Fruit fly (Drosophila melanogaster) whole organism, embryonic: ENCODE measurements around the gene CG13081.
A peak's percentile ranks its signal among the peaks of the same experiment; 100 is the strongest.

Experiments
- Blimp-1 ChIP-seq: fragments of 200-800 bp; sonication (Bioruptor generic); optimal IDR thresholded peaks from 3 replicates; lab custom pipeline; 2018; ENCODE audit warnings: missing biosample characterization, missing genetic modification characterization, mild to moderate bottlenecking, moderate library complexity, missing genetic modification reagents
- CG10209 ChIP-seq: fragments of 200-800 bp; sonication (Bioruptor generic); optimal IDR thresholded peaks from 3 replicates; lab custom pipeline; 2017; ENCODE audit warnings: missing biosample characterization, mild to moderate bottlenecking, missing genetic modification characterization, missing genetic modification reagents
- CG11085 ChIP-seq: fragments of 200-800 bp; sonication (Bioruptor generic); IDR thresholded peaks from 2 replicates; pipeline ENCODE4 v1.3.6; 2022; ENCODE audit warnings: missing biosample characterization, missing genetic modification characterization
- CG12769 ChIP-seq: fragments of 200-800 bp; sonication (Bioruptor generic); optimal IDR thresholded peaks from 2 replicates; lab custom pipeline; 2019; ENCODE audit warnings: missing biosample characterization, mild to moderate bottlenecking, missing genetic modification characterization, moderate library complexity
- CG13624 ChIP-seq: fragments of 200-800 bp; sonication (Bioruptor generic); optimal IDR thresholded peaks from 2 replicates; lab custom pipeline; 2016; ENCODE audit warnings: missing biosample characterization, missing genetic modification characterization
- CG17912 ChIP-seq: fragments of 200-800 bp; sonication (Bioruptor generic); optimal IDR thresholded peaks from 2 replicates; lab custom pipeline; 2018; ENCODE audit warnings: missing biosample characterization, mild to moderate bottlenecking, missing genetic modification characterization
- CG18764 ChIP-seq: fragments of 200-800 bp; sonication (Bioruptor generic); optimal IDR thresholded peaks from 3 replicates; lab custom pipeline; 2016; ENCODE audit warnings: missing biosample characterization, missing genetic modification characterization
- CG2199 ChIP-seq: fragments of 200-800 bp; sonication (Bioruptor generic); IDR thresholded peaks from 3 replicates; pipeline ENCODE4 v1.3.6; 2022; ENCODE audit warnings: missing biosample characterization, missing genetic modification characterization
- CG2889 ChIP-seq: fragments of 200-800 bp; sonication (Bioruptor generic); IDR thresholded peaks from 3 replicates; pipeline ENCODE4 v1.3.6; 2022; ENCODE audit warnings: missing biosample characterization, missing genetic modification characterization
- CG6272 ChIP-seq: fragments of 200-800 bp; sonication (Bioruptor generic); IDR thresholded peaks from 2 replicates; pipeline ENCODE4 v1.3.6; 2022; ENCODE audit warnings: missing biosample characterization, missing genetic modification characterization
- CG6854 ChIP-seq: fragments of 200-800 bp; sonication (Bioruptor generic); optimal IDR thresholded peaks from 3 replicates; lab custom pipeline; 2017; ENCODE audit warnings: missing biosample characterization, mild to moderate bottlenecking, missing genetic modification characterization
- CG7372 ChIP-seq: fragments of 200-800 bp; sonication (Bioruptor generic); IDR thresholded peaks from 2 replicates; pipeline ENCODE4 v1.3.6; 2022; ENCODE audit warnings: missing biosample characterization, missing genetic modification characterization
- CG7745 ChIP-seq: fragments of 200-800 bp; sonication (Bioruptor generic); optimal IDR thresholded peaks from 2 replicates; lab custom pipeline; 2018; ENCODE audit warnings: missing biosample characterization, mild to moderate bottlenecking, missing genetic modification characterization, moderate library complexity
- CG9437 ChIP-seq: fragments of 200-800 bp; sonication (Bioruptor generic); optimal IDR thresholded peaks from 2 replicates; lab custom pipeline; 2018; ENCODE audit warnings: missing biosample characterization, mild to moderate bottlenecking, missing genetic modification characterization
- CrebB ChIP-seq: fragments of 200-800 bp; sonication (Bioruptor generic); optimal IDR thresholded peaks from 3 replicates; lab custom pipeline; 2018; ENCODE audit warnings: missing biosample characterization, mild to moderate bottlenecking, missing genetic modification characterization
- D ChIP-seq, 2 experiments: fragments of 200-800 bp in 1 of 2; fragments of >200 bp in 1 of 2; sonication (Bioruptor generic) in 1 of 2; optimal IDR thresholded peaks; 2 replicates in 1 of 2; 3 replicates in 1 of 2; lab custom pipeline; 2017; ENCODE audit warnings: mild to moderate bottlenecking in 1 of 2, missing biosample characterization in 1 of 2, missing genetic modification characterization in 1 of 2, missing genetic modification reagents in 1 of 2
- Dad ChIP-seq: fragments of 200-800 bp; sonication (Bioruptor generic); optimal IDR thresholded peaks from 3 replicates; lab custom pipeline; 2016; ENCODE audit warnings: missing biosample characterization, missing genetic modification characterization
- Doc3 ChIP-seq: fragments of 200-800 bp; sonication (Bioruptor generic); IDR thresholded peaks from 3 replicates; pipeline ENCODE4 v1.3.6; 2022; ENCODE audit warnings: missing biosample characterization, missing genetic modification characterization; ENCODE audit not compliant: partially characterized antibody
- Elba2 ChIP-seq: fragments of 200-800 bp; sonication (Bioruptor generic); optimal IDR thresholded peaks from 3 replicates; lab custom pipeline; 2016; ENCODE audit warnings: missing biosample characterization, missing genetic modification characterization
- Lhr ChIP-seq: fragments of 200-800 bp; sonication (Bioruptor generic); optimal IDR thresholded peaks from 3 replicates; lab custom pipeline; 2017; ENCODE audit warnings: mild to moderate bottlenecking, missing biosample characterization, missing genetic modification reagents, missing genetic modification characterization
- Med ChIP-seq: fragments of 200-800 bp; sonication (Bioruptor generic); peaks from one replicate; lab custom pipeline; 2016; ENCODE audit warnings: missing biosample characterization, missing genetic modification characterization, mild to moderate bottlenecking, inconsistent platforms, moderate library complexity
- Mes4 ChIP-seq: fragments of 200-800 bp; sonication (Bioruptor generic); optimal IDR thresholded peaks from 2 replicates; lab custom pipeline; 2016; ENCODE audit warnings: missing biosample characterization, missing genetic modification characterization
- NC2α ChIP-seq: fragments of 200-800 bp; sonication (Bioruptor generic); optimal IDR thresholded peaks from 2 replicates; lab custom pipeline; 2016; ENCODE audit warnings: missing biosample characterization, missing genetic modification characterization
- NC2β ChIP-seq: fragments of 200-800 bp; sonication (Bioruptor generic); optimal IDR thresholded peaks from 2 replicates; lab custom pipeline; 2016; ENCODE audit warnings: missing biosample characterization, missing genetic modification characterization
- Oli ChIP-seq: fragments of 200-800 bp; sonication (Bioruptor generic); optimal IDR thresholded peaks from 2 replicates; lab custom pipeline; 2018; ENCODE audit warnings: missing biosample characterization, mild to moderate bottlenecking, missing genetic modification characterization, moderate library complexity
- Poxn ChIP-seq: fragments of 200-800 bp; sonication (Bioruptor generic); IDR thresholded peaks from 2 replicates; pipeline ENCODE4 v1.3.6; 2022; ENCODE audit warnings: missing biosample characterization, missing genetic modification characterization
- Tbp ChIP-seq: fragments of >200 bp; optimal IDR thresholded peaks from 2 replicates; lab custom pipeline; 2018; ENCODE audit warnings: missing biosample characterization, missing genetic modification characterization
- ap ChIP-seq: fragments of 200-800 bp; sonication (Bioruptor generic); IDR thresholded peaks from 2 replicates; pipeline ENCODE4 v1.3.6; 2022; ENCODE audit warnings: missing biosample characterization, missing genetic modification characterization
- bab2 ChIP-seq: fragments of 200-800 bp; sonication (Bioruptor generic); optimal IDR thresholded peaks from 2 replicates; lab custom pipeline; 2016; ENCODE audit warnings: missing biosample characterization, missing genetic modification characterization
- bowl ChIP-seq: fragments of 200-800 bp; sonication (Bioruptor generic); IDR thresholded peaks from 2 replicates; pipeline ENCODE4 v1.3.6; 2022; ENCODE audit warnings: missing biosample characterization, missing genetic modification characterization
- dmrt11E ChIP-seq: fragments of 200-800 bp; sonication (Bioruptor generic); optimal IDR thresholded peaks from 3 replicates; lab custom pipeline; 2018; ENCODE audit warnings: missing biosample characterization, mild to moderate bottlenecking, missing genetic modification characterization, moderate library complexity
- dpn ChIP-seq, 2 experiments: fragments of 200-800 bp; sonication (Bioruptor generic); optimal IDR thresholded peaks; 3 replicates each; lab custom pipeline; 2016; ENCODE audit warnings: missing biosample characterization in 2 of 2, missing genetic modification characterization in 2 of 2
- en ChIP-seq: fragments of 200-800 bp; sonication (Bioruptor generic); optimal IDR thresholded peaks from 2 replicates; lab custom pipeline; 2016; ENCODE audit warnings: missing biosample characterization, missing genetic modification characterization
- ftz-f1 ChIP-seq: fragments of 200-800 bp; sonication (Bioruptor generic); optimal IDR thresholded peaks from 2 replicates; lab custom pipeline; 2016; ENCODE audit warnings: missing biosample characterization, missing genetic modification characterization
- gro ChIP-seq: fragments of 200-800 bp; sonication (Bioruptor generic); optimal IDR thresholded peaks from 2 replicates; lab custom pipeline; 2016; ENCODE audit warnings: missing biosample characterization, missing genetic modification characterization
- hbn ChIP-seq: fragments of 200-800 bp; sonication (Bioruptor generic); IDR thresholded peaks from 2 replicates; pipeline ENCODE4 v1.3.6; 2022; ENCODE audit warnings: missing biosample characterization, missing genetic modification characterization; ENCODE audit not compliant: partially characterized antibody
- hkb ChIP-seq, 2 experiments: fragments of 200-800 bp in 1 of 2; fragments of >200 bp in 1 of 2; sonication (Bioruptor generic) in 1 of 2; IDR thresholded peaks in 1 of 2; optimal IDR thresholded peaks in 1 of 2; 2 replicates each; pipeline versions ENCODE4 v1.3.6 to Lab custom; 2017 to 2022; ENCODE audit warnings: missing biosample characterization in 1 of 2, missing genetic modification characterization in 1 of 2
- insv ChIP-seq, 2 experiments: fragments of 200-800 bp; sonication (Bioruptor generic); optimal IDR thresholded peaks; 3 replicates each; lab custom pipeline; 2016 to 2018; ENCODE audit warnings: missing biosample characterization in 2 of 2, missing genetic modification characterization in 2 of 2
- klu ChIP-seq: fragments of 200-800 bp; sonication (Bioruptor generic); IDR thresholded peaks from 2 replicates; pipeline ENCODE4 v1.3.6; 2022; ENCODE audit warnings: missing biosample characterization, missing genetic modification characterization
- onecut ChIP-seq: fragments of 200-800 bp; sonication (Bioruptor generic); IDR thresholded peaks from 2 replicates; pipeline ENCODE4 v1.3.6; 2022; ENCODE audit warnings: missing biosample characterization, missing genetic modification characterization
- pb ChIP-seq: fragments of 200-800 bp; sonication (Bioruptor generic); optimal IDR thresholded peaks from 3 replicates; lab custom pipeline; 2016; ENCODE audit warnings: missing biosample characterization, missing genetic modification characterization
- pita ChIP-seq: fragments of 200-800 bp; sonication (Bioruptor generic); optimal IDR thresholded peaks from 2 replicates; lab custom pipeline; 2017; ENCODE audit warnings: missing biosample characterization, mild to moderate bottlenecking, missing genetic modification characterization
- sens ChIP-seq: fragments of 200-800 bp; sonication (Bioruptor generic); peaks from one replicate; lab custom pipeline; 2016; ENCODE audit warnings: missing biosample characterization, missing genetic modification characterization
- sisA ChIP-seq: fragments of 200-800 bp; sonication (Bioruptor generic); IDR thresholded peaks from 2 replicates; pipeline ENCODE4 v1.3.6; 2022; ENCODE audit warnings: missing biosample characterization, missing genetic modification characterization
- sna ChIP-seq: fragments of 200-800 bp; sonication (Bioruptor generic); IDR thresholded peaks from 2 replicates; pipeline ENCODE4 v1.3.6; 2022; ENCODE audit warnings: missing biosample characterization, missing genetic modification characterization; ENCODE audit not compliant: partially characterized antibody
- tio ChIP-seq: fragments of 200-800 bp; sonication (Bioruptor generic); optimal IDR thresholded peaks from 2 replicates; lab custom pipeline; 2017; ENCODE audit warnings: missing biosample characterization, missing genetic modification characterization, inconsistent platforms
- tna ChIP-seq: fragments of 200-800 bp; sonication (Bioruptor generic); IDR thresholded peaks from 2 replicates; pipeline ENCODE4 v1.3.6; 2022; ENCODE audit warnings: missing biosample characterization, missing genetic modification characterization; ENCODE audit not compliant: partially characterized antibody

Gene CG13081

DNA sequence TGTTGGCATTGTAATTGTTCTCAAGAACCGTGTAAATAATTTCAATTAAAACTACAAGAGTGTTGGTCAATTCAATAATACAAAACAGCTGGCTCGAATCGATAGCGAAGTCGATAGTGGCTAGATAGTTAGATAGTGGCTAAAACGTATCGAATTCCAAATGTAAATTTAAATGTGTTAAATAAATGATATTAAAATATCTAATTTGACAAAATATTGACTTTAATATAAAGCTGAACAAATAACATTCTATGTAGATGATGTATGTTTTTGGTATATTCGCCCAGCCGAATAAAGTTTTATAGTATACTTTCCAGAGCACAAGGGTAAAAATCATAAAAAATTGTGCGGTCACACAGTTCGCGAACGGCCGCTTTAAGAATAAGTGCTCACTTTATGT is 14.1 kb upstream of the CG13081 start, which contains the start of the genes Dpm1 and CG10137 (continued):
- TF ChIP-seq Lhr (GFP tag; lab: Kevin White, UChicago) (peak; percentile 70), Blimp-1 (GFP tag; lab: Kevin White, UChicago) (no peak), insv (GFP tag; optimal IDR thresholded peaks at IDR 0.05; lab: Kevin White, UChicago) (no peak)

dm6 chr2L:19526844-19527243 is 13.6 kb upstream of the CG13081 start:
- TF ChIP-seq hbn (GFP tag; lab: Robert Waterston, UW) (0 out of 2 replicates have a peak, but pooled peaks have one; percentile 13), Doc3 (GFP tag; lab: Robert Waterston, UW) (no peak), CG7372 (GFP tag; lab: Robert Waterston, UW) (peak; percentile 79), ap (GFP tag; lab: Robert Waterston, UW) (no peak), sens (GFP tag; lab: Kevin White, UChicago) (peak; percentile 69), onecut (GFP tag; lab: Robert Waterston, UW) (peak; percentile 97), Med (GFP tag; lab: Kevin White, UChicago) (peak; percentile 27)

DNA sequence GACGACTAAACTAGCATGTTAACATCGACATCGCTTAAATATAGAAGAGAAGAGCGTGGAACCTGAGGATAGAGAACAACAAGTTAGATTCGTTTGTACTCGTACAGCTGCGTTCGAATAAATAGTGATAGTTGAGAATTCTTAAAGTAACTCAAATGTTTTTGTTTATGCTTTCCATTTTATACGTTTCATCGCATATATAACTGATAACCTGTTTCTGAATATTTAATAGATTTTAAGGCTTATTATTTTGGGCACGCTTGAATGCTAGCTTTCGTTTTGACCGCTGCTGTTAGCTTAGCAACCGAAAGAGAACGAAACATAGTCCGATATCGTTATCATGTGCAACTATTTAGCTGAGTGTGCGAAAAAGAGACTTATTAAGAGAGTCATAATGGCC is 12.1 kb upstream of the CG13081 start:
- TF ChIP-seq CG9437 (GFP tag; lab: Kevin White, UChicago) = peak; percentile 85
- peak; percentile 76 for TF ChIP-seq NC2α (GFP tag; lab: Kevin White, UChicago)
- TF ChIP-seq gro (GFP tag; lab: Kevin White, UChicago) = peak; percentile 98
- peak; percentile 95 for TF ChIP-seq CG10209 (GFP tag; lab: Kevin White, UChicago)
- no peak for TF ChIP-seq sna (GFP tag; lab: Robert Waterston, UW)
- TF ChIP-seq CrebB (tag; lab: Kevin White, UChicago) = peak; percentile 97
- peak; percentile 26 for TF ChIP-seq en
- TF ChIP-seq CG12769 (tag; lab: Kevin White, UChicago) = peak; percentile 99
- peak; percentile 96 for TF ChIP-seq Poxn
- TF ChIP-seq Dad (GFP tag; lab: Kevin White, UChicago) = peak; percentile 86
- TF ChIP-seq CG2889 (GFP tag; lab: Robert Waterston, UW) = peak; percentile 94
- TF ChIP-seq hkb (optimal IDR thresholded peaks at IDR 0.05; lab: Kevin White, UChicago) = no peak
- TF ChIP-seq hkb (GFP tag; IDR thresholded peaks at IDR 0.05; lab: Robert Waterston, UW) = peak; percentile 97
- TF ChIP-seq CG2199 (GFP tag; lab: Robert Waterston, UW) = peak; percentile 80; the same call in 2 of the 3 replicates
- TF ChIP-seq dmrt11E (tag; lab: Kevin White, UChicago) = peak; percentile 64
- no peak for TF ChIP-seq D (optimal IDR thresholded peaks at IDR 0.05; lab: Kevin White, UChicago)
- TF ChIP-seq D (GFP tag; optimal IDR thresholded peaks at IDR 0.05; lab: Kevin White, UChicago) = peak; percentile 57
- TF ChIP-seq Tbp (GFP tag; lab: Kevin White, UChicago) = no peak
- no peak for TF ChIP-seq tna (GFP tag; lab: Robert Waterston, UW)
- TF ChIP-seq CG11085 (GFP tag; lab: Robert Waterston, UW) = peak; percentile 92
- TF ChIP-seq CG18764 (GFP tag; lab: Kevin White, UChicago) = peak; percentile 79
- peak; percentile 25 for TF ChIP-seq CG17912 (GFP tag; lab: Kevin White, UChicago)
- peak; percentile 97 for TF ChIP-seq bab2
- TF ChIP-seq NC2β (GFP tag; lab: Kevin White, UChicago) = peak; percentile 85
- peak; percentile 77; the same call in 1 of the 2 replicates for TF ChIP-seq bowl (GFP tag; lab: Robert Waterston, UW)
- peak; percentile 82 for TF ChIP-seq pb (GFP tag; lab: Kevin White, UChicago)
- peak; percentile 96 for TF ChIP-seq CG6854 (GFP tag; lab: Kevin White, UChicago)
- TF ChIP-seq CG6272 = peak; percentile 92
- TF ChIP-seq dpn (GFP tag; optimal IDR thresholded peaks at IDR 0.05; lab: Kevin White, UChicago) = peak; percentile 95 to 97
- TF ChIP-seq ftz-f1 (GFP tag; lab: Kevin White, UChicago) = peak; percentile 59
- TF ChIP-seq pita = no peak
- TF ChIP-seq klu (GFP tag; lab: Robert Waterston, UW) = peak; percentile 90
- peak; percentile 91 for TF ChIP-seq sisA (GFP tag; lab: Robert Waterston, UW)
- peak; percentile 81 for TF ChIP-seq Mes4 (GFP tag; lab: Kevin White, UChicago)
- no peak for TF ChIP-seq tio
- TF ChIP-seq CG13624 (GFP tag; lab: Kevin White, UChicago) = peak; percentile 98
- peak; percentile 92 for TF ChIP-seq Oli (tag; lab: Kevin White, UChicago)
- TF ChIP-seq Elba2 (GFP tag; lab: Kevin White, UChicago) = no peak
- no peak for TF ChIP-seq CG7745 (tag; lab: Kevin White, UChicago)
